Fruit fly (Drosophila melanogaster): ENCODE results near the gene Lrp4.

Gene Lrp4

dm6 chrX:15867863-15868262 is 42.8 kb upstream of the Lrp4 start, which contains the start of gene Gapdh2 (continued):
- TF ChIP-seq CG3726 (GFP tag; IDR thresholded peaks at IDR 0.05) (peak; percentile 97; the same call in 1 of the 3 replicates), ase (GFP tag; IDR thresholded peaks at IDR 0.05) (peak; percentile 99), bsh (GFP tag; optimal IDR thresholded peaks at IDR 0.05) (peak; percentile 98 to 100), Xbp1 (GFP tag; optimal IDR thresholded peaks at IDR 0.05) (peak; percentile 98), CG12659 (GFP tag; optimal IDR thresholded peaks at IDR 0.05) (peak; percentile 100), Atf6 (GFP tag; IDR thresholded peaks at IDR 0.05) (peak; percentile 100), dan (GFP tag; IDR thresholded peaks at IDR 0.05) (no peak), CG1647 (GFP tag; optimal IDR thresholded peaks at IDR 0.05) (peak; percentile 97), Hand (GFP tag; optimal IDR thresholded peaks at IDR 0.05) (peak; percentile 100), Pdp1 (GFP tag; optimal IDR thresholded peaks at IDR 0.05) (peak; percentile 97), tup (GFP tag; optimal IDR thresholded peaks at IDR 0.05) (peak; percentile 97), kah (GFP tag; optimal IDR thresholded peaks at IDR 0.05) (peak; percentile 99), CG6683 (GFP tag; optimal IDR thresholded peaks at IDR 0.05) (peak; percentile 99), CG10959 (GFP tag; IDR thresholded peaks at IDR 0.05) (peak; percentile 91), sqz (GFP tag; optimal IDR thresholded peaks at IDR 0.05) (peak; percentile 99), CG3163 (GFP tag; optimal IDR thresholded peaks at IDR 0.05) (peak; percentile 77), zfh2 (GFP tag; optimal IDR thresholded peaks at IDR 0.05) (peak; percentile 95), Doc2 (GFP tag; IDR thresholded peaks at IDR 0.05) (no peak; the same call in 1 of the 2 replicates), Xrp1 (GFP tag; IDR thresholded peaks at IDR 0.05) (peak; percentile 99), CG6654 (GFP tag; optimal IDR thresholded peaks at IDR 0.05) (peak; percentile 91), CG12155 (GFP tag; optimal IDR thresholded peaks at IDR 0.05) (peak; percentile 97), az2 (GFP tag; optimal IDR thresholded peaks at IDR 0.05) (peak; percentile 99), CG11398 (GFP tag; optimal IDR thresholded peaks at IDR 0.05) (peak; percentile 93), CG31388 (GFP tag; optimal IDR thresholded peaks at IDR 0.05) (peak; percentile 96), CG14441 (GFP tag; IDR thresholded peaks at IDR 0.05) (peak; percentile 99), aop (GFP tag; IDR thresholded peaks at IDR 0.05) (peak; percentile 95), sd (tag; optimal IDR thresholded peaks at IDR 0.05) (peak; percentile 99), CG18619 (GFP tag; optimal IDR thresholded peaks at IDR 0.05) (peak; percentile 99), cwo (GFP tag; optimal IDR thresholded peaks at IDR 0.05) (peak; percentile 99), grau (tag; optimal IDR thresholded peaks at IDR 0.05) (peak; percentile 99), Dref (GFP tag; IDR thresholded peaks at IDR 0.05) (peak; percentile 44), chn (GFP tag; optimal IDR thresholded peaks at IDR 0.05) (peak; percentile 95), dmrt11E (tag; optimal IDR thresholded peaks at IDR 0.05) (peak; percentile 66), otp (GFP tag; IDR thresholded peaks at IDR 0.05) (peak; percentile 99), B-H1 (GFP tag; IDR thresholded peaks at IDR 0.05) (peak; percentile 99), sim (GFP tag; IDR thresholded peaks at IDR 0.05) (peak; percentile 98), CG2875 (GFP tag; optimal IDR thresholded peaks at IDR 0.05) (peak; percentile 98), H2.0 (GFP tag; IDR thresholded peaks at IDR 0.05) (peak; percentile 99), CG3847 (GFP tag; IDR thresholded peaks at IDR 0.05) (peak; percentile 99), NFAT (GFP tag; IDR thresholded peaks at IDR 0.05) (peak; percentile 98), cad (GFP tag; optimal IDR thresholded peaks at IDR 0.05) (no peak), Mes4 (GFP tag; optimal IDR thresholded peaks at IDR 0.05) (peak; percentile 94), odd (GFP tag; optimal IDR thresholded peaks at IDR 0.05) (peak; percentile 100), CG9932 (GFP tag; IDR thresholded peaks at IDR 0.05) (peak; percentile 99), CG9609 (GFP tag; optimal IDR thresholded peaks at IDR 0.05) (peak; percentile 92), CG1233 (GFP tag; optimal IDR thresholded peaks at IDR 0.05) (peak; percentile 99), esg (GFP tag; conservative IDR thresholded peaks at IDR 0.05) (peak; percentile 99), CG9817 (tag; optimal IDR thresholded peaks at IDR 0.05) (peak; percentile 99), CkIIα-i1 (GFP tag; IDR thresholded peaks at IDR 0.05) (peak; percentile 95), Antp (GFP tag; optimal IDR thresholded peaks at IDR 0.05) (peak; percentile 89), CG31365 (tag; optimal IDR thresholded peaks at IDR 0.05) (peak; percentile 96)
